Worm (Caenorhabditis elegans): ENCODE data around the gene nas-18.
A peak's percentile ranks its signal among the peaks of the same experiment; 100 is the strongest.

Gene nas-18

ce11 chrV:11436407-11436806, 40.2 kb downstream of the nas-18 start:
- TF ChIP-seq tra-4 (tag; optimal IDR thresholded peaks at IDR 0.05) (no peak), pes-1 (GFP tag; IDR thresholded peaks at IDR 0.05) (no peak), sea-1 (GFP tag; conservative IDR thresholded peaks at IDR 0.05) (no peak), hmg-4 (GFP tag; optimal IDR thresholded peaks at IDR 0.05) (no peak), B0310.2 (tag; optimal IDR thresholded peaks at IDR 0.05) (no peak), ceh-36 (tag; optimal IDR thresholded peaks at IDR 0.05) (no peak), ceh-13 (GFP tag; optimal IDR thresholded peaks at IDR 0.05) (no peak), scrt-1 (GFP tag; IDR thresholded peaks at IDR 0.05) (no peak), ama-1 (optimal IDR thresholded peaks at IDR 0.05) (no peak), tbx-37 (GFP tag; conservative IDR thresholded peaks at IDR 0.05) (no peak), hmbx-1 (tag; optimal IDR thresholded peaks at IDR 0.05) (no peak), flt-1 (GFP tag; IDR thresholded peaks at IDR 0.05) (no peak), F13C5.2 (tag; optimal IDR thresholded peaks at IDR 0.05) (no peak), hnd-1 (tag; optimal IDR thresholded peaks at IDR 0.05) (no peak), aly-1 (tag; optimal IDR thresholded peaks at IDR 0.05) (no peak)

DNA sequence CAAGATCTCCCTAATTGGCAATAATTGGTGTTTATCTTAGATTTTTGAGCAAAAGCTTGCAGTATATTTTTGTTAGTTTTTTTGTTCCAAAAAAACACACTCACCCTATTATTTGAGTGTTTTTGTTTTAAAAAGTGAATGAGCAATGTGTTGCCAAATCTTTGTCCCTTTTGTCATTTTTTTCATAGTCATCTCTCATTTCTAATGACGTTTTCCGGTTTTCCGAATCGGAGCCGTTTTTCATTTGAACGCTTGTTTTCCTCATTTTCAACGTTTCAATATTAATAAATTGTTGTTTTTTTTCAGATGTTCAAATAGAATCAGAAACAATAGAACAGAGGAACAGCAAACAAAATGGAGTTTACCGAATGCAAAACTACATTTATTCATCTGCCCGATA, 42.2 kb downstream of the nas-18 start, which contains the start of gene dmsr-1:
Gene dmsr-1 (plus strand): TSS at position 301 of the 400 bp plus-strand sequence.
- TF ChIP-seq ceh-36 (tag; optimal IDR thresholded peaks at IDR 0.05) (no peak), tra-4 (tag; optimal IDR thresholded peaks at IDR 0.05) (no peak), sea-1 (GFP tag; conservative IDR thresholded peaks at IDR 0.05) (no peak), hnd-1 (tag; optimal IDR thresholded peaks at IDR 0.05) (no peak), hmbx-1 (tag; optimal IDR thresholded peaks at IDR 0.05) (no peak), F13C5.2 (tag; optimal IDR thresholded peaks at IDR 0.05) (no peak), pes-1 (GFP tag; IDR thresholded peaks at IDR 0.05) (no peak), ets-7 (tag; optimal IDR thresholded peaks at IDR 0.05) (no peak), aly-1 (tag; optimal IDR thresholded peaks at IDR 0.05) (no peak), ceh-13 (GFP tag; optimal IDR thresholded peaks at IDR 0.05) (no peak), tbx-11 (GFP tag; IDR thresholded peaks at IDR 0.05) (no peak)

DNA sequence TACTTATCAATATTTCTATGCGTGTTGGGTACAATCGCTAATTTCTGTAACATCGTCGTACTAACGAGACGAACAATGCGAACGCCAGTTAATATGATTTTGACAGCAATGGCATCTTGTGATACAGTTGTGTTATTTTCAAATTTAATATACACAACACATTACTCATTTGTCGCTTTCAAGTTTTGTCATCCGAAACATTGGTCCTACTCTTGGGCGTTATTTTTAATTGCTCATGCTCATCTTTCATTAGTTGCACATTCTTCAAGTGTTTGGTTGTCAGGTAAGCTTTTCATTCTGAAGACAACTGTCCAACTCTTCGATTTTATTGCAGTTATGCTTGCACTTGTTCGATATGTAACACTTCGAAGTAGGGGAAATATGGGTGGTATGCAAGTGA, 43.0 kb downstream of the nas-18 start:
- TF ChIP-seq sea-1 (GFP tag; conservative IDR thresholded peaks at IDR 0.05), result no peak
- no peak for TF ChIP-seq flt-1 (GFP tag; IDR thresholded peaks at IDR 0.05)
- TF ChIP-seq ama-1 (optimal IDR thresholded peaks at IDR 0.05), result no peak
- no peak for TF ChIP-seq aly-1 (tag; optimal IDR thresholded peaks at IDR 0.05)
- no peak for TF ChIP-seq hmbx-1 (tag; optimal IDR thresholded peaks at IDR 0.05)
- no peak for TF ChIP-seq tbx-37 (GFP tag; conservative IDR thresholded peaks at IDR 0.05)
- no peak for TF ChIP-seq pes-1 (GFP tag; IDR thresholded peaks at IDR 0.05)
- no peak for TF ChIP-seq tbx-11 (GFP tag; IDR thresholded peaks at IDR 0.05)
- no peak for TF ChIP-seq ceh-36 (tag; optimal IDR thresholded peaks at IDR 0.05)
- no peak for TF ChIP-seq tra-4 (tag; optimal IDR thresholded peaks at IDR 0.05)
- TF ChIP-seq ceh-13 (GFP tag; optimal IDR thresholded peaks at IDR 0.05), result no peak
- TF ChIP-seq hmg-4 (GFP tag; optimal IDR thresholded peaks at IDR 0.05), result no peak
- no peak for TF ChIP-seq scrt-1 (GFP tag; IDR thresholded peaks at IDR 0.05)

ce11 chrV:11443503-11443902, 47.3 kb downstream of the nas-18 start, which contains the start of gene F57B7.2:
Gene F57B7.2 (minus strand): TSS chrV:11443603.
- TF ChIP-seq ama-1 (optimal IDR thresholded peaks at IDR 0.05) (no peak), hmg-4 (GFP tag; optimal IDR thresholded peaks at IDR 0.05) (no peak), ceh-36 (tag; optimal IDR thresholded peaks at IDR 0.05) (no peak), scrt-1 (GFP tag; IDR thresholded peaks at IDR 0.05) (no peak), aly-1 (tag; optimal IDR thresholded peaks at IDR 0.05) (no peak), hnd-1 (tag; optimal IDR thresholded peaks at IDR 0.05) (no peak), flt-1 (GFP tag; IDR thresholded peaks at IDR 0.05) (no peak), tbx-11 (GFP tag; IDR thresholded peaks at IDR 0.05) (no peak), F13C5.2 (tag; optimal IDR thresholded peaks at IDR 0.05) (no peak), pes-1 (GFP tag; IDR thresholded peaks at IDR 0.05) (no peak), hmbx-1 (tag; optimal IDR thresholded peaks at IDR 0.05) (no peak), ceh-13 (GFP tag; optimal IDR thresholded peaks at IDR 0.05) (no peak), tra-4 (tag; optimal IDR thresholded peaks at IDR 0.05) (no peak), B0310.2 (tag; optimal IDR thresholded peaks at IDR 0.05) (no peak), ets-7 (tag; optimal IDR thresholded peaks at IDR 0.05) (no peak), sea-1 (GFP tag; conservative IDR thresholded peaks at IDR 0.05) (no peak), tbx-37 (GFP tag; conservative IDR thresholded peaks at IDR 0.05) (no peak)

- TF ChIP-seq hnd-1 (tag; optimal IDR thresholded peaks at IDR 0.05), result no peak
- TF ChIP-seq hmg-4 (GFP tag; optimal IDR thresholded peaks at IDR 0.05), result peak; percentile 25
- TF ChIP-seq hmbx-1 (tag; optimal IDR thresholded peaks at IDR 0.05), result no peak
- TF ChIP-seq tbx-11 (GFP tag; IDR thresholded peaks at IDR 0.05), result no peak
- TF ChIP-seq sea-1 (GFP tag; conservative IDR thresholded peaks at IDR 0.05), result no peak
- no peak for TF ChIP-seq flt-1 (GFP tag; IDR thresholded peaks at IDR 0.05)
- TF ChIP-seq ets-7 (tag; optimal IDR thresholded peaks at IDR 0.05), result no peak
- no peak for TF ChIP-seq ceh-36 (tag; optimal IDR thresholded peaks at IDR 0.05)
These were observed 49.1 kb downstream of the nas-18 start for ce11 chrV:11445375-11445774.

DNA sequence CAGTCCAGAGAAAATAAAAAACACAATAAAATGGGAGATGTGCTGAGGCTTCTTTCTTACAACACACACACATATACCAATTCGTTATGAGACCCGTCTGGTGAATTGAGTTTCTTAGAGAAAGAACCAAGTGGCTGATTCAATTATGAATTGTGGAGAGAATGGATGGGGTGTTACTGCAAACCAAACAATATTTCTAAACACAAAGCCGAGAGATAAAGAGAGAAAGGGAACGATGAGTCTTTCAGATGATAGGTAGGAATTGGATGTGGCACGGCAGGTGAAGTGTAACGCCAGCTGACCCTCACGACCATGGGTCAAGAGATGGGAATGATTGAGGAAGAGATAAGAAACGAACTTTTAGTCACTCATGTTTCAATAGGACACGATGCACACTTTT, 50.1 kb downstream of the nas-18 start, which contains the start of gene mig-17:
Gene mig-17 (plus strand): TSS at position 389 of the 400 bp plus-strand sequence.
- TF ChIP-seq tbx-11 (GFP tag; IDR thresholded peaks at IDR 0.05) (no peak), tbx-37 (GFP tag; conservative IDR thresholded peaks at IDR 0.05) (no peak), scrt-1 (GFP tag; IDR thresholded peaks at IDR 0.05) (no peak), sea-1 (GFP tag; conservative IDR thresholded peaks at IDR 0.05) (no peak), ceh-36 (tag; optimal IDR thresholded peaks at IDR 0.05) (no peak), F13C5.2 (tag; optimal IDR thresholded peaks at IDR 0.05) (no peak), ets-7 (tag; optimal IDR thresholded peaks at IDR 0.05) (no peak), aly-1 (tag; optimal IDR thresholded peaks at IDR 0.05) (no peak), hnd-1 (tag; optimal IDR thresholded peaks at IDR 0.05) (no peak), flt-1 (GFP tag; IDR thresholded peaks at IDR 0.05) (no peak), pes-1 (GFP tag; IDR thresholded peaks at IDR 0.05) (no peak)

Measured in whole organism, early embryonic.